Fruit fly (Drosophila melanogaster) Kc167 (cell line): ENCODE results near the gene Trhn.

Source experiments
- Myc ChIP-seq: fragments of >200 bp; optimal IDR thresholded peaks from 2 replicates; lab custom pipeline; 2017; ENCODE audit warnings: missing external identifiers
- Sin3A ChIP-seq: fragments of >200 bp; optimal IDR thresholded peaks from 2 replicates; lab custom pipeline; 2018; ENCODE audit warnings: missing external identifiers
- h ChIP-seq: fragments of >200 bp; optimal IDR thresholded peaks from 3 replicates; lab custom pipeline; 2018; ENCODE audit warnings: missing external identifiers
- psq ChIP-seq: fragments of >200 bp; optimal IDR thresholded peaks from 2 replicates; lab custom pipeline; 2017; ENCODE audit warnings: missing external identifiers
- ttk ChIP-seq: sonication (Bioruptor generic); optimal IDR thresholded peaks from 2 replicates; lab custom pipeline; 2017; ENCODE audit warnings: missing external identifiers

dm6 chr3L:1168445-1168844 lies 24.5 kb downstream of the Trhn start:
- TF ChIP-seq psq (lab: Kevin White, UChicago) (no peak), Myc (lab: Kevin White, UChicago) (no peak), ttk (lab: Kevin White, UChicago) (no peak), h (lab: Kevin White, UChicago) (no peak), Sin3A (no peak)
